Fruit fly (Drosophila melanogaster) whole organism, embryonic: ENCODE results near the gene Sbds.

Source experiments
- Aef1 ChIP-seq: fragments of 200-800 bp; sonication (Bioruptor generic); IDR thresholded peaks from 3 replicates; pipeline ENCODE4 v1.3.6; 2022; ENCODE audit warnings: missing biosample characterization, missing genetic modification characterization
- Asciz ChIP-seq: fragments of 200-800 bp; sonication (Bioruptor generic); optimal IDR thresholded peaks from 2 replicates; lab custom pipeline; 2017; ENCODE audit warnings: missing biosample characterization, mild to moderate bottlenecking, missing genetic modification characterization, missing genetic modification reagents
- Blimp-1 ChIP-seq: fragments of 200-800 bp; sonication (Bioruptor generic); optimal IDR thresholded peaks from 3 replicates; lab custom pipeline; 2018; ENCODE audit warnings: missing biosample characterization, missing genetic modification characterization, mild to moderate bottlenecking, moderate library complexity, missing genetic modification reagents
- Bteb2 ChIP-seq: fragments of 200-800 bp; sonication (Bioruptor generic); optimal IDR thresholded peaks from 2 replicates; lab custom pipeline; 2016; ENCODE audit warnings: missing biosample characterization, missing genetic modification characterization
- CG1024 ChIP-seq: fragments of 200-800 bp; sonication (Bioruptor generic); IDR thresholded peaks from 2 replicates; pipeline ENCODE4 v1.3.6; 2022; ENCODE audit warnings: missing biosample characterization, missing genetic modification characterization
- CG10431 ChIP-seq: fragments of 200-800 bp; sonication (Bioruptor generic); optimal IDR thresholded peaks from 3 replicates; lab custom pipeline; 2018; ENCODE audit warnings: missing biosample characterization, mild to moderate bottlenecking, missing genetic modification characterization
- CG10654 ChIP-seq: fragments of 200-800 bp; sonication (Bioruptor generic); optimal IDR thresholded peaks from 2 replicates; lab custom pipeline; 2016; ENCODE audit warnings: missing biosample characterization, missing genetic modification characterization
- CG11695 ChIP-seq: fragments of 200-800 bp; sonication (Bioruptor generic); IDR thresholded peaks from 3 replicates; pipeline ENCODE4 v1.3.6; 2022; ENCODE audit warnings: missing biosample characterization, missing genetic modification characterization
- CG15601 ChIP-seq: fragments of 200-800 bp; sonication (Bioruptor generic); optimal IDR thresholded peaks from 3 replicates; lab custom pipeline; 2019; ENCODE audit warnings: missing biosample characterization, mild to moderate bottlenecking, missing genetic modification characterization, moderate library complexity
- CG15696 ChIP-seq: fragments of 200-800 bp; sonication (Bioruptor generic); optimal IDR thresholded peaks from 2 replicates; lab custom pipeline; 2019; ENCODE audit warnings: missing biosample characterization, mild to moderate bottlenecking, missing genetic modification characterization, moderate library complexity
- CG1647 ChIP-seq: fragments of 200-800 bp; sonication (Bioruptor generic); optimal IDR thresholded peaks from 3 replicates; lab custom pipeline; 2016; ENCODE audit warnings: missing biosample characterization, missing genetic modification characterization
- CG17385 ChIP-seq: fragments of 200-800 bp; sonication (Bioruptor generic); optimal IDR thresholded peaks from 3 replicates; lab custom pipeline; 2018; ENCODE audit warnings: missing biosample characterization, mild to moderate bottlenecking, missing genetic modification characterization
- CG17612 ChIP-seq: fragments of 200-800 bp; sonication (Bioruptor generic); IDR thresholded peaks from 2 replicates; pipeline ENCODE4 v1.3.6; 2022; ENCODE audit warnings: missing biosample characterization, missing genetic modification characterization
- CG2129 ChIP-seq: fragments of 200-800 bp; sonication (Bioruptor generic); IDR thresholded peaks from 2 replicates; pipeline ENCODE4 v1.3.6; 2022; ENCODE audit warnings: missing biosample characterization, missing genetic modification characterization; ENCODE audit not compliant: partially characterized antibody
- CG2199 ChIP-seq: fragments of 200-800 bp; sonication (Bioruptor generic); IDR thresholded peaks from 3 replicates; pipeline ENCODE4 v1.3.6; 2022; ENCODE audit warnings: missing biosample characterization, missing genetic modification characterization
- CG31441 ChIP-seq: fragments of 200-800 bp; sonication (Bioruptor generic); IDR thresholded peaks from 2 replicates; pipeline ENCODE4 v1.3.6; 2022; ENCODE audit warnings: missing biosample characterization, missing genetic modification characterization
- CG33557 ChIP-seq: fragments of 200-800 bp; sonication (Bioruptor generic); optimal IDR thresholded peaks from 2 replicates; lab custom pipeline; 2019; ENCODE audit warnings: missing biosample characterization, mild to moderate bottlenecking, missing genetic modification characterization, moderate library complexity
- CG3407 ChIP-seq: fragments of 200-800 bp; sonication (Bioruptor generic); optimal IDR thresholded peaks from 2 replicates; lab custom pipeline; 2018; ENCODE audit warnings: missing biosample characterization, mild to moderate bottlenecking, missing genetic modification characterization
- CG3995 ChIP-seq: fragments of 200-800 bp; sonication (Bioruptor generic); optimal IDR thresholded peaks from 3 replicates; lab custom pipeline; 2016; ENCODE audit warnings: missing biosample characterization, missing genetic modification characterization
- CG8281 ChIP-seq: fragments of 200-800 bp; sonication (Bioruptor generic); optimal IDR thresholded peaks from 2 replicates; lab custom pipeline; 2018; ENCODE audit warnings: missing biosample characterization, mild to moderate bottlenecking, missing genetic modification characterization, moderate library complexity
- CHES-1-like ChIP-seq: fragments of 200-800 bp; sonication (Bioruptor generic); optimal IDR thresholded peaks from 2 replicates; lab custom pipeline; 2016; ENCODE audit warnings: missing biosample characterization, missing genetic modification characterization
- CkIIα-i1 ChIP-seq: fragments of 200-800 bp; sonication (Bioruptor generic); IDR thresholded peaks from 2 replicates; pipeline ENCODE4 v1.3.6; 2022; ENCODE audit warnings: missing biosample characterization, missing genetic modification characterization
- Doc2 ChIP-seq: fragments of 200-800 bp; sonication (Bioruptor generic); IDR thresholded peaks from 2 replicates; pipeline ENCODE4 v1.3.6; 2022; ENCODE audit warnings: missing biosample characterization, missing genetic modification characterization
- Hmx ChIP-seq: fragments of 200-800 bp; sonication (Bioruptor generic); optimal IDR thresholded peaks from 2 replicates; lab custom pipeline; 2016; ENCODE audit warnings: missing biosample characterization, missing genetic modification characterization
- Hr51 ChIP-seq, 2 experiments: fragments of 200-800 bp; sonication (Bioruptor generic); optimal IDR thresholded peaks; 2 replicates in 1 of 2; 3 replicates in 1 of 2; lab custom pipeline; 2016 to 2018; ENCODE audit warnings: missing biosample characterization in 2 of 2, missing genetic modification characterization in 2 of 2, mild to moderate bottlenecking in 1 of 2, moderate library complexity in 1 of 2
- Hsf ChIP-seq: fragments of 200-800 bp; sonication (Bioruptor generic); optimal IDR thresholded peaks from 3 replicates; lab custom pipeline; 2016; ENCODE audit warnings: missing biosample characterization, missing genetic modification characterization
- Meics ChIP-seq: fragments of 200-800 bp; sonication (Bioruptor generic); optimal IDR thresholded peaks from 2 replicates; lab custom pipeline; 2017; ENCODE audit warnings: missing biosample characterization, mild to moderate bottlenecking, missing genetic modification characterization
- NC2β ChIP-seq: fragments of 200-800 bp; sonication (Bioruptor generic); optimal IDR thresholded peaks from 2 replicates; lab custom pipeline; 2016; ENCODE audit warnings: missing biosample characterization, missing genetic modification characterization
- Rfx ChIP-seq: fragments of 200-800 bp; sonication (Bioruptor generic); IDR thresholded peaks from 2 replicates; pipeline ENCODE4 v1.3.6; 2022; ENCODE audit warnings: missing biosample characterization, missing genetic modification characterization
- Spps ChIP-seq: fragments of 200-800 bp; sonication (Bioruptor generic); optimal IDR thresholded peaks from 2 replicates; lab custom pipeline; 2018; ENCODE audit warnings: missing biosample characterization, mild to moderate bottlenecking, missing genetic modification characterization
- aop ChIP-seq: fragments of 200-800 bp; sonication (Bioruptor generic); IDR thresholded peaks from 2 replicates; pipeline ENCODE4 v1.3.6; 2022; ENCODE audit warnings: missing biosample characterization, missing genetic modification characterization
- ato ChIP-seq: fragments of 200-800 bp; sonication (Bioruptor generic); IDR thresholded peaks from 2 replicates; pipeline ENCODE4 v1.3.6; 2022; ENCODE audit warnings: missing biosample characterization, missing genetic modification characterization; ENCODE audit not compliant: partially characterized antibody
- az2 ChIP-seq: fragments of 200-800 bp; sonication (Bioruptor generic); optimal IDR thresholded peaks from 3 replicates; lab custom pipeline; 2016; ENCODE audit warnings: missing biosample characterization, missing genetic modification characterization
- bab2 ChIP-seq: fragments of 200-800 bp; sonication (Bioruptor generic); optimal IDR thresholded peaks from 2 replicates; lab custom pipeline; 2016; ENCODE audit warnings: missing biosample characterization, missing genetic modification characterization
- bowl ChIP-seq: fragments of 200-800 bp; sonication (Bioruptor generic); IDR thresholded peaks from 2 replicates; pipeline ENCODE4 v1.3.6; 2022; ENCODE audit warnings: missing biosample characterization, missing genetic modification characterization
- cg ChIP-seq: fragments of 200-800 bp; sonication (Bioruptor generic); optimal IDR thresholded peaks from 3 replicates; lab custom pipeline; 2019; ENCODE audit warnings: missing biosample characterization, mild to moderate bottlenecking, missing genetic modification characterization, moderate library complexity
- fu2 ChIP-seq: fragments of 200-800 bp; sonication (Bioruptor generic); optimal IDR thresholded peaks from 2 replicates; lab custom pipeline; 2016; ENCODE audit warnings: missing biosample characterization, missing genetic modification characterization
- gro ChIP-seq: fragments of 200-800 bp; sonication (Bioruptor generic); optimal IDR thresholded peaks from 2 replicates; lab custom pipeline; 2016; ENCODE audit warnings: missing biosample characterization, missing genetic modification characterization
- hth ChIP-seq: fragments of >200 bp; optimal IDR thresholded peaks from 2 replicates; lab custom pipeline; 2017; ENCODE audit warnings: inconsistent platforms
- lbe ChIP-seq: fragments of 200-800 bp; sonication (Bioruptor generic); optimal IDR thresholded peaks from 2 replicates; lab custom pipeline; 2016; ENCODE audit warnings: missing biosample characterization, mild to moderate bottlenecking, missing genetic modification characterization
- pan ChIP-seq, 4 experiments: fragments of >200 bp in 3 of 4; fragments of 200-800 bp in 1 of 4; sonication (Bioruptor generic) in 1 of 4; optimal IDR thresholded peaks in 3 of 4; IDR thresholded peaks in 1 of 4; 2 replicates each; pipeline versions ENCODE4 v1.3.6 to Lab custom; 2017 to 2022; ENCODE audit warnings: missing biosample characterization in 2 of 4, missing genetic modification characterization in 2 of 4, mixed read lengths in 1 of 4
- peb ChIP-seq: fragments of 200-800 bp; sonication (Bioruptor generic); IDR thresholded peaks from 2 replicates; pipeline ENCODE4 v1.3.6; 2022; ENCODE audit warnings: missing biosample characterization, missing genetic modification characterization
- seq ChIP-seq: fragments of 200-800 bp; sonication (Bioruptor generic); IDR thresholded peaks from 2 replicates; pipeline ENCODE4 v1.3.6; 2022; ENCODE audit warnings: missing biosample characterization, missing genetic modification characterization
- shn ChIP-seq: fragments of 200-800 bp; sonication (Bioruptor generic); optimal IDR thresholded peaks from 3 replicates; lab custom pipeline; 2016; ENCODE audit warnings: missing biosample characterization, missing genetic modification characterization
- slbo ChIP-seq: fragments of 200-800 bp; sonication (Bioruptor generic); IDR thresholded peaks from 2 replicates; pipeline ENCODE4 v1.3.6; 2022; ENCODE audit warnings: missing biosample characterization, missing genetic modification characterization
- sna ChIP-seq: fragments of 200-800 bp; sonication (Bioruptor generic); IDR thresholded peaks from 2 replicates; pipeline ENCODE4 v1.3.6; 2022; ENCODE audit warnings: missing biosample characterization, missing genetic modification characterization; ENCODE audit not compliant: partially characterized antibody
- sob ChIP-seq: fragments of 200-800 bp; sonication (Bioruptor generic); IDR thresholded peaks from 2 replicates; pipeline ENCODE4 v1.3.6; 2022; ENCODE audit warnings: missing biosample characterization, missing genetic modification characterization
- stc ChIP-seq: fragments of 200-800 bp; sonication (Bioruptor generic); IDR thresholded peaks from 2 replicates; pipeline ENCODE4 v1.3.6; 2022; ENCODE audit warnings: missing biosample characterization, missing genetic modification characterization
- trem ChIP-seq: fragments of 200-800 bp; optimal IDR thresholded peaks from 3 replicates; lab custom pipeline; 2019; ENCODE audit warnings: missing biosample characterization, mild to moderate bottlenecking, missing genetic modification characterization, moderate library complexity
- wor ChIP-seq: fragments of 200-800 bp; sonication (Bioruptor generic); IDR thresholded peaks from 2 replicates; pipeline ENCODE4 v1.3.6; 2022; ENCODE audit warnings: missing biosample characterization, missing genetic modification characterization

Gene Sbds

dm6 chr3L:6703368-6703807, 49.3 kb upstream of the Sbds start, which contains the start of gene SP1173 (continued):
- TF ChIP-seq stc, result peak; percentile 59; the same call in 1 of the 2 replicates
- no peak for TF ChIP-seq NC2β (GFP tag; lab: Kevin White, UChicago)
- TF ChIP-seq sob (GFP tag; lab: Robert Waterston, UW), result peak; percentile 71
- no peak for TF ChIP-seq CG8281 (tag; lab: Kevin White, UChicago)
- no peak for TF ChIP-seq Spps (tag; lab: Kevin White, UChicago)
- TF ChIP-seq CG10654, result no peak
- peak; percentile 49; the same call in 2 of the 3 replicates for TF ChIP-seq CG11695
- peak; percentile 64; the same call in 1 of the 2 replicates for TF ChIP-seq aop (GFP tag; lab: Robert Waterston, UW)
- TF ChIP-seq CG33557 (GFP tag; lab: Kevin White, UChicago), result no peak
- TF ChIP-seq Hsf (GFP tag; lab: Kevin White, UChicago), result no peak
- no peak for TF ChIP-seq Bteb2 (GFP tag; lab: Kevin White, UChicago)
- peak; percentile 31; the same call in 1 of the 2 replicates for TF ChIP-seq CG17612
- peak; percentile 41 for TF ChIP-seq gro (GFP tag; lab: Kevin White, UChicago)
- TF ChIP-seq CkIIα-i1, result no peak
- no peak for TF ChIP-seq CG3995 (GFP tag; lab: Kevin White, UChicago)
- no peak for TF ChIP-seq Hmx
- peak; percentile 76; the same call in 1 of the 2 replicates for TF ChIP-seq ato
- TF ChIP-seq hth (lab: Kevin White, UChicago), result no peak
- no peak for TF ChIP-seq az2 (GFP tag; lab: Kevin White, UChicago)
- peak; percentile 74; the same call in 1 of the 2 replicates for TF ChIP-seq Rfx (GFP tag; lab: Robert Waterston, UW)
- no peak for TF ChIP-seq lbe (GFP tag; lab: Kevin White, UChicago)
- TF ChIP-seq bab2 (GFP tag; lab: Kevin White, UChicago), result no peak
- TF ChIP-seq CG2129 (GFP tag; lab: Robert Waterston, UW), result no peak
- TF ChIP-seq peb (GFP tag; lab: Robert Waterston, UW), result no peak
- no peak for TF ChIP-seq Asciz
- TF ChIP-seq bowl (GFP tag; lab: Robert Waterston, UW), result no peak; the same call in 1 of the 2 replicates
- TF ChIP-seq wor (GFP tag; lab: Robert Waterston, UW), result no peak
- TF ChIP-seq CG1647, result no peak
- no peak for TF ChIP-seq Doc2 (GFP tag; lab: Robert Waterston, UW)
- TF ChIP-seq seq, result peak; percentile 70; the same call in 1 of the 2 replicates
- TF ChIP-seq pan (optimal IDR thresholded peaks at IDR 0.05; lab: Kevin White, UChicago), result no peak
- peak in 1 of 2 experiments; percentile 67 for TF ChIP-seq pan (GFP tag; optimal IDR thresholded peaks at IDR 0.05 in 1 of 2, IDR thresholded peaks at IDR 0.05 in 1 of 2)
- no peak for TF ChIP-seq shn
- TF ChIP-seq CG15601, result peak; percentile 8
- peak; percentile 22 for TF ChIP-seq CG3407 (GFP tag; lab: Kevin White, UChicago)
- peak; percentile 39 for TF ChIP-seq Meics
- no peak for TF ChIP-seq fu2 (GFP tag; lab: Kevin White, UChicago)
- TF ChIP-seq Blimp-1 (GFP tag; lab: Kevin White, UChicago), result no peak
- peak; percentile 85; the same call in 1 of the 3 replicates for TF ChIP-seq CG2199 (GFP tag; lab: Robert Waterston, UW)
- TF ChIP-seq Hr51 (GFP tag; optimal IDR thresholded peaks at IDR 0.05; lab: Kevin White, UChicago), result peak; percentile 13 to 29
- no peak for TF ChIP-seq cg (GFP tag; lab: Kevin White, UChicago)
- peak; percentile 25 for TF ChIP-seq trem
- peak; percentile 9; the same call in 1 of the 2 replicates for TF ChIP-seq CG31441
- TF ChIP-seq CG1024, result 0 out of 2 replicates have a peak, but pooled peaks have one; percentile 29
- TF ChIP-seq slbo (GFP tag; lab: Robert Waterston, UW), result peak; percentile 63
- no peak for TF ChIP-seq Aef1 (GFP tag; lab: Robert Waterston, UW)
- TF ChIP-seq CHES-1-like, result peak; percentile 1
- TF ChIP-seq CG17385 (GFP tag; lab: Kevin White, UChicago), result peak; percentile 40
- no peak for TF ChIP-seq CG15696 (tag; lab: Kevin White, UChicago)
- peak; percentile 68 for TF ChIP-seq sna
- TF ChIP-seq CG10431 (GFP tag; lab: Kevin White, UChicago), result peak; percentile 25
